Worm (Caenorhabditis elegans) whole organism, L1 larva: ENCODE measurements around the gene T24C2.5.

ENCODE experiments used
- C04F5.9 ChIP-seq: sonication (generic microtip); optimal IDR thresholded peaks from 2 replicates; lab custom pipeline; 2016; ENCODE audit warnings: missing genetic modification characterization, missing compliant biosample characterization
- C34B4.2 ChIP-seq: sonication (generic microtip); optimal IDR thresholded peaks from 2 replicates; lab custom pipeline; 2017; ENCODE audit warnings: mild to moderate bottlenecking, missing genetic modification characterization, missing compliant biosample characterization
- F16B12.6 ChIP-seq: fragments of 150-350 bp; optimal IDR thresholded peaks from 2 replicates; lab custom pipeline; 2014; ENCODE audit warnings: missing biosample characterization, missing genetic modification characterization
- Y116A8C.19 ChIP-seq: sonication (generic microtip); optimal IDR thresholded peaks from 2 replicates; lab custom pipeline; 2016; ENCODE audit warnings: missing compliant biosample characterization, missing genetic modification characterization, borderline replicate concordance
- aha-1 ChIP-seq: fragments of 150-350 bp; optimal IDR thresholded peaks from 2 replicates; lab custom pipeline; 2014; ENCODE audit warnings: missing biosample characterization, missing genetic modification characterization
- alr-1 ChIP-seq: fragments of 200-800 bp; sonication (Bioruptor generic); optimal IDR thresholded peaks from 2 replicates; lab custom pipeline; 2018; ENCODE audit warnings: borderline replicate concordance, mild to moderate bottlenecking, missing genetic modification characterization, missing compliant biosample characterization
- blmp-1 ChIP-seq: fragments of 150-350 bp; optimal IDR thresholded peaks from 2 replicates; lab custom pipeline; 2014; ENCODE audit warnings: missing biosample characterization, missing genetic modification characterization
- ceh-8 ChIP-seq: fragments of 200-800 bp; sonication (Bioruptor generic); optimal IDR thresholded peaks from 2 replicates; lab custom pipeline; 2018; ENCODE audit warnings: mild to moderate bottlenecking, missing genetic modification characterization, moderate library complexity, missing compliant biosample characterization
- ceh-82 ChIP-seq, 3 experiments: fragments of 150-350 bp in 1 of 3; sonication (generic microtip) in 2 of 3; optimal IDR thresholded peaks; 2 replicates each; lab custom pipeline; 2014 to 2017; ENCODE audit warnings: missing biosample characterization in 3 of 3, missing genetic modification characterization in 3 of 3
- ceh-90 ChIP-seq: sonication (generic microtip); optimal IDR thresholded peaks from 2 replicates; lab custom pipeline; 2016; ENCODE audit warnings: missing genetic modification characterization, missing compliant biosample characterization
- ces-1 ChIP-seq: fragments of 150-350 bp; optimal IDR thresholded peaks from 2 replicates; lab custom pipeline; 2014; ENCODE audit warnings: missing biosample characterization, missing genetic modification reagents, missing genetic modification characterization
- dsc-1 ChIP-seq: sonication (generic microtip); optimal IDR thresholded peaks from 2 replicates; lab custom pipeline; 2016; ENCODE audit warnings: mild to moderate bottlenecking, missing genetic modification characterization, missing compliant biosample characterization
- efl-1 ChIP-seq, 4 experiments: fragments of 150-350 bp; optimal IDR thresholded peaks in 3 of 4; peaks in 1 of 4; 1 replicate in 1 of 4; 2 replicates in 3 of 4; lab custom pipeline; 2014; ENCODE audit warnings: missing biosample characterization in 2 of 4, missing genetic modification characterization in 2 of 4, missing genetic modification reagents in 2 of 4
- egl-13 ChIP-seq: sonication (generic microtip); optimal IDR thresholded peaks from 2 replicates; lab custom pipeline; 2016; ENCODE audit warnings: missing genotype, missing genetic modification reagents, missing genetic modification characterization, missing compliant biosample characterization
- egl-27 ChIP-seq, 2 experiments: fragments of 150-350 bp in 1 of 2; sonication (generic microtip); optimal IDR thresholded peaks; 3 replicates each; lab custom pipeline; 2017 to 2018; ENCODE audit warnings: missing biosample characterization in 2 of 2, missing genetic modification characterization in 2 of 2, missing genetic modification reagents in 2 of 2
- ets-5 ChIP-seq: fragments of 200-800 bp; sonication (Bioruptor generic); IDR thresholded peaks from 2 replicates; pipeline ENCODE4 v1.3.6; 2022; ENCODE audit warnings: missing genetic modification characterization, missing compliant biosample characterization
- fkh-10 ChIP-seq: sonication (generic microtip); optimal IDR thresholded peaks from 2 replicates; lab custom pipeline; 2017; ENCODE audit warnings: missing biosample characterization, missing genetic modification reagents, missing genetic modification characterization
- fkh-4 ChIP-seq: sonication (generic microtip); optimal IDR thresholded peaks from 2 replicates; lab custom pipeline; 2016; ENCODE audit warnings: missing compliant biosample characterization, missing genetic modification characterization, borderline replicate concordance
- fos-1 ChIP-seq: fragments of 150-350 bp; optimal IDR thresholded peaks from 2 replicates; lab custom pipeline; 2014; ENCODE audit warnings: missing biosample characterization, missing genetic modification characterization
- hlh-17 ChIP-seq: fragments of 200-800 bp; sonication (Bioruptor generic); optimal IDR thresholded peaks from 2 replicates; lab custom pipeline; 2018; ENCODE audit warnings: missing genetic modification characterization, mild to moderate bottlenecking, missing compliant biosample characterization, moderate library complexity, borderline replicate concordance
- irx-1 ChIP-seq: sonication (generic microtip); optimal IDR thresholded peaks from 2 replicates; lab custom pipeline; 2016; ENCODE audit warnings: missing genetic modification characterization, missing compliant biosample characterization
- jun-1 ChIP-seq: fragments of 150-350 bp; optimal IDR thresholded peaks from 2 replicates; lab custom pipeline; 2014; ENCODE audit warnings: missing biosample characterization, missing genetic modification reagents, missing genetic modification characterization
- lin-13 ChIP-seq: fragments of 150-350 bp; optimal IDR thresholded peaks from 2 replicates; lab custom pipeline; 2014; ENCODE audit warnings: missing biosample characterization, missing genetic modification reagents, missing genetic modification characterization
- lin-14 ChIP-seq: fragments of 200-800 bp; sonication (Bioruptor generic); optimal IDR thresholded peaks from 2 replicates; lab custom pipeline; 2018; ENCODE audit warnings: mild to moderate bottlenecking, missing genetic modification characterization, moderate library complexity, missing compliant biosample characterization
- lin-39 ChIP-seq: fragments of 150-350 bp; optimal IDR thresholded peaks from 2 replicates; lab custom pipeline; 2014; ENCODE audit warnings: missing biosample characterization, missing genetic modification reagents, missing genetic modification characterization
- lsy-2 ChIP-seq, 2 experiments: fragments of 150-350 bp; optimal IDR thresholded peaks; 2 replicates each; lab custom pipeline; 2014; ENCODE audit warnings: missing biosample characterization in 2 of 2, missing genetic modification characterization in 2 of 2
- mdl-1 ChIP-seq, 2 experiments: fragments of 150-350 bp; optimal IDR thresholded peaks; 2 replicates each; lab custom pipeline; 2014 to 2017; ENCODE audit warnings: missing biosample characterization in 2 of 2, missing genetic modification characterization in 2 of 2, inconsistent platforms in 1 of 2
- mef-2 ChIP-seq: fragments of 150-350 bp; optimal IDR thresholded peaks from 2 replicates; lab custom pipeline; 2014; ENCODE audit warnings: missing biosample characterization, missing genetic modification characterization
- mep-1 ChIP-seq: fragments of 150-350 bp; optimal IDR thresholded peaks from 2 replicates; lab custom pipeline; 2014; ENCODE audit warnings: missing biosample characterization, missing genetic modification characterization
- nhr-19 ChIP-seq: fragments of 200-800 bp; sonication (Bioruptor generic); conservative IDR thresholded peaks from 2 replicates; pipeline ENCODE4 v1.3.6; 2022; ENCODE audit warnings: missing genetic modification characterization, missing compliant biosample characterization
- nhr-20 ChIP-seq: sonication (generic microtip); optimal IDR thresholded peaks from 2 replicates; lab custom pipeline; 2016; ENCODE audit warnings: mild to moderate bottlenecking, missing genetic modification characterization, missing compliant biosample characterization
- nhr-28 ChIP-seq: fragments of 150-350 bp; optimal IDR thresholded peaks from 2 replicates; lab custom pipeline; 2014; ENCODE audit warnings: missing biosample characterization, missing genetic modification characterization
- nhr-47 ChIP-seq: sonication (generic microtip); optimal IDR thresholded peaks from 2 replicates; lab custom pipeline; 2016; ENCODE audit warnings: mild to moderate bottlenecking, missing genetic modification characterization, moderate library complexity, missing compliant biosample characterization
- nhr-71 ChIP-seq: sonication (generic microtip); optimal IDR thresholded peaks from 2 replicates; lab custom pipeline; 2016; ENCODE audit warnings: mild to moderate bottlenecking, missing genetic modification characterization, moderate library complexity, missing compliant biosample characterization
- nhr-84 ChIP-seq: sonication (generic microtip); optimal IDR thresholded peaks from 2 replicates; lab custom pipeline; 2017; ENCODE audit warnings: missing biosample characterization, missing genetic modification characterization
- nhr-90 ChIP-seq: sonication (generic microtip); optimal IDR thresholded peaks from 2 replicates; lab custom pipeline; 2016; ENCODE audit warnings: mild to moderate bottlenecking, missing genetic modification characterization, missing compliant biosample characterization; ENCODE audit not compliant: poor library complexity
- pag-3 ChIP-seq: sonication (generic microtip); optimal IDR thresholded peaks from 2 replicates; lab custom pipeline; 2017; ENCODE audit warnings: missing genetic modification characterization, mild to moderate bottlenecking, missing compliant biosample characterization, antibody characterized with exemption, borderline replicate concordance; ENCODE audit not compliant: insufficient read depth
- pqm-1 ChIP-seq: sonication (generic microtip); optimal IDR thresholded peaks from 3 replicates; lab custom pipeline; 2017; ENCODE audit warnings: missing biosample characterization, missing genetic modification characterization
- rnt-1 ChIP-seq: sonication (generic microtip); optimal IDR thresholded peaks from 2 replicates; lab custom pipeline; 2016; ENCODE audit warnings: mild to moderate bottlenecking, missing genetic modification characterization, moderate library complexity, missing compliant biosample characterization
- skn-1 ChIP-seq: fragments of 150-350 bp; optimal IDR thresholded peaks from 2 replicates; lab custom pipeline; 2014; ENCODE audit warnings: missing biosample characterization, missing genetic modification characterization
- snu-23 ChIP-seq: sonication (generic microtip); optimal IDR thresholded peaks from 2 replicates; lab custom pipeline; 2016; ENCODE audit warnings: missing genetic modification characterization, missing compliant biosample characterization
- sox-4 ChIP-seq: sonication (generic microtip); optimal IDR thresholded peaks from 2 replicates; lab custom pipeline; 2016; ENCODE audit warnings: missing genetic modification characterization, missing compliant biosample characterization
- sup-37 ChIP-seq: fragments of 200-800 bp; sonication (Bioruptor generic); optimal IDR thresholded peaks from 2 replicates; lab custom pipeline; 2018; ENCODE audit warnings: mild to moderate bottlenecking, missing genetic modification characterization, missing compliant biosample characterization
- tbx-2 ChIP-seq: sonication (generic microtip); optimal IDR thresholded peaks from 2 replicates; lab custom pipeline; 2016; ENCODE audit warnings: missing genetic modification characterization, missing compliant biosample characterization
- tlp-1 ChIP-seq: fragments of 150-350 bp; optimal IDR thresholded peaks from 2 replicates; lab custom pipeline; 2014; ENCODE audit warnings: missing biosample characterization, missing genetic modification characterization
- unc-130 ChIP-seq: fragments of 150-350 bp; optimal IDR thresholded peaks from 2 replicates; lab custom pipeline; 2017; ENCODE audit warnings: missing biosample characterization, missing genetic modification characterization, inconsistent platforms
- unc-30 ChIP-seq: sonication (generic microtip); optimal IDR thresholded peaks from 2 replicates; lab custom pipeline; 2017; ENCODE audit warnings: missing biosample characterization, missing genetic modification characterization
- unc-62 ChIP-seq: fragments of 150-350 bp; optimal IDR thresholded peaks from 2 replicates; lab custom pipeline; 2014; ENCODE audit warnings: missing biosample characterization, missing genetic modification reagents, missing genetic modification characterization
- unc-86 ChIP-seq: sonication (generic microtip); optimal IDR thresholded peaks from 2 replicates; lab custom pipeline; 2016; ENCODE audit warnings: missing genetic modification characterization, missing compliant biosample characterization
- unc-98 ChIP-seq: fragments of 200-800 bp; sonication (Bioruptor generic); IDR thresholded peaks from 2 replicates; pipeline ENCODE4 v1.3.6; 2022; ENCODE audit warnings: missing genetic modification characterization, missing compliant biosample characterization
- vab-15 ChIP-seq: sonication (generic microtip); optimal IDR thresholded peaks from 2 replicates; lab custom pipeline; 2017; ENCODE audit warnings: missing genotype, mild to moderate bottlenecking, missing genetic modification characterization, missing compliant biosample characterization
- zip-4 ChIP-seq: fragments of 200-800 bp; sonication (Bioruptor generic); optimal IDR thresholded peaks from 2 replicates; lab custom pipeline; 2018; ENCODE audit warnings: mild to moderate bottlenecking, missing genetic modification characterization, moderate library complexity, missing compliant biosample characterization

The T24C2.5 gene

DNA sequence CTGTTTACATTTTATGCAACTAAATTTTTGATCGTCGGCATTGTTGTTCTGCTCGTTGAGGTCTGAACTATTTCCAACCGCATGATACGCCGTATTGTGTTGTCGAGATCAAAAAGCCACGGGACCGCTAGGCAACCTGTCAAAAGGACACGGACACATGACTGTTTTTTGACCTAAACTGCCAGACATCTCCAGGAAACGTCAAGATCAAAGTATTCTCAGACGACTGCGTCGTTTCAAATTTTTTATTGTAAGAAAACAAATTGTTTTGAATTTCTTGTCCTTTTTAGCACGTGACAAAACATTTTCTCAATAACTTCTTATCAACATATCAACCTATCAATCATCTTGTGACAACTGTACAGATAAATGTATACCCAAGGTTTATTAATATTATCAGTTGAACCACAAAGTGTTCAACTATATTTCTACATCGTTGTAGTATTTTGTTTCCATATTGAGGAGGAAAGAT lies 32.1 kb upstream of the T24C2.5 start (continued):
- TF ChIP-seq unc-62 (no peak), ceh-90 (tag; lab: Kevin White, UChicago) (no peak), egl-13 (no peak), zip-4 (GFP tag; lab: Kevin White, UChicago) (no peak), F16B12.6 (tag; lab: Kevin White, UChicago) (no peak), lin-13 (peak; percentile 44), efl-1 (optimal IDR thresholded peaks at IDR 0.05; lab: Kevin White, UChicago) (peak in 1 of 2 experiments; percentile 12), efl-1 (GFP tag; optimal IDR thresholded peaks at IDR 0.05 in 1 of 2; lab: Kevin White, UChicago) (peak in 1 of 2 experiments; percentile 67), lsy-2 (tag; optimal IDR thresholded peaks at IDR 0.05; lab: Kevin White, UChicago) (peak; percentile 46 to 48), tbx-2 (peak; percentile 52), alr-1 (tag; lab: Kevin White, UChicago) (no peak), sup-37 (GFP tag; lab: Kevin White, UChicago) (no peak), unc-98 (GFP tag; lab: Robert Waterston, UW) (no peak), ceh-82 (tag; optimal IDR thresholded peaks at IDR 0.05; lab: Kevin White, UChicago) (no peak), fkh-4 (tag; lab: Kevin White, UChicago) (no peak), mdl-1 (tag; optimal IDR thresholded peaks at IDR 0.05; lab: Kevin White, UChicago) (peak in 1 of 2 experiments; percentile 78), snu-23 (GFP tag; lab: Kevin White, UChicago) (peak; percentile 71), C34B4.2 (tag; lab: Kevin White, UChicago) (no peak), pqm-1 (peak; percentile 28), nhr-84 (no peak), irx-1 (tag; lab: Kevin White, UChicago) (peak; percentile 69), C04F5.9 (tag; lab: Kevin White, UChicago) (no peak), Y116A8C.19 (tag; lab: Kevin White, UChicago) (no peak), ceh-8 (GFP tag; lab: Kevin White, UChicago) (no peak), mef-2 (tag; lab: Kevin White, UChicago) (no peak), blmp-1 (tag; lab: Kevin White, UChicago) (peak; percentile 60), fos-1 (tag; lab: Kevin White, UChicago) (peak; percentile 21), aha-1 (no peak), tlp-1 (tag; lab: Kevin White, UChicago) (peak; percentile 80), nhr-20 (peak; percentile 92), nhr-90 (tag; lab: Kevin White, UChicago) (peak; percentile 86), lin-39 (tag; lab: Kevin White, UChicago) (no peak), rnt-1 (tag; lab: Kevin White, UChicago) (peak; percentile 10), jun-1 (tag; lab: Kevin White, UChicago) (peak; percentile 28), hlh-17 (GFP tag; lab: Kevin White, UChicago) (no peak), nhr-19 (GFP tag; lab: Robert Waterston, UW) (peak; percentile 74), fkh-10 (no peak), mep-1 (tag; lab: Kevin White, UChicago) (peak; percentile 56), skn-1 (tag; lab: Kevin White, UChicago) (no peak), unc-130 (peak; percentile 36), dsc-1 (tag; lab: Kevin White, UChicago) (no peak), vab-15 (tag; lab: Kevin White, UChicago) (no peak), unc-86 (tag; lab: Kevin White, UChicago) (no peak), ets-5 (GFP tag; lab: Robert Waterston, UW) (no peak), ces-1 (GFP tag; lab: Kevin White, UChicago) (no peak), nhr-47 (tag; lab: Kevin White, UChicago) (peak; percentile 63), egl-27 (tag; optimal IDR thresholded peaks at IDR 0.05; lab: Kevin White, UChicago) (no peak), lin-14 (GFP tag; lab: Kevin White, UChicago) (peak; percentile 76), nhr-71 (tag; lab: Kevin White, UChicago) (peak; percentile 91), nhr-28 (tag; lab: Kevin White, UChicago) (no peak), unc-30 (tag; lab: Kevin White, UChicago) (no peak), sox-4 (no peak), pag-3 (tag; lab: Kevin White, UChicago) (no peak)
